Fruit fly (Drosophila melanogaster) whole organism, embryonic: ENCODE results near the gene CG7860.
A peak's percentile ranks its signal among the peaks of the same experiment; 100 is the strongest.

ENCODE experiments used
- Aef1 ChIP-seq: fragments of 200-800 bp; sonication (Bioruptor generic); IDR thresholded peaks from 3 replicates; pipeline ENCODE4 v1.3.6; 2022; ENCODE audit warnings: missing biosample characterization, missing genetic modification characterization
- Atf6 ChIP-seq: fragments of 200-800 bp; sonication (Bioruptor generic); IDR thresholded peaks from 2 replicates; pipeline ENCODE4 v1.3.6; 2022; ENCODE audit warnings: missing biosample characterization, missing genetic modification characterization
- CG10147 ChIP-seq: fragments of 200-800 bp; sonication (Bioruptor generic); optimal IDR thresholded peaks from 2 replicates; lab custom pipeline; 2019; ENCODE audit warnings: missing biosample characterization, mild to moderate bottlenecking, missing genetic modification characterization, moderate library complexity
- CG10267 ChIP-seq: fragments of 200-800 bp; sonication (Bioruptor generic); optimal IDR thresholded peaks from 2 replicates; lab custom pipeline; 2018; ENCODE audit warnings: missing biosample characterization, mild to moderate bottlenecking, missing genetic modification characterization, moderate library complexity
- CG11093 ChIP-seq: fragments of 200-800 bp; sonication (Bioruptor generic); IDR thresholded peaks from 3 replicates; pipeline ENCODE4 v1.3.6; 2022; ENCODE audit warnings: missing biosample characterization, missing genetic modification characterization
- CG12299 ChIP-seq: fragments of 200-800 bp; sonication (Bioruptor generic); optimal IDR thresholded peaks from 2 replicates; lab custom pipeline; 2018; ENCODE audit warnings: missing biosample characterization, mild to moderate bottlenecking, missing genetic modification characterization
- CG13424 ChIP-seq: fragments of 200-800 bp; sonication (Bioruptor generic); optimal IDR thresholded peaks from 2 replicates; lab custom pipeline; 2019; ENCODE audit warnings: missing biosample characterization, mild to moderate bottlenecking, missing genetic modification characterization, moderate library complexity
- CG15269 ChIP-seq: fragments of 200-800 bp; sonication (Bioruptor generic); optimal IDR thresholded peaks from 2 replicates; lab custom pipeline; 2018; ENCODE audit warnings: missing biosample characterization, mild to moderate bottlenecking, missing genetic modification characterization, moderate library complexity
- CG15514 ChIP-seq: fragments of 200-800 bp; sonication (Bioruptor generic); optimal IDR thresholded peaks from 3 replicates; lab custom pipeline; 2017; ENCODE audit warnings: missing biosample characterization, missing genetic modification characterization, mild to moderate bottlenecking, moderate library complexity, missing genetic modification reagents
- CG1603 ChIP-seq: fragments of 200-800 bp; sonication (Bioruptor generic); optimal IDR thresholded peaks from 2 replicates; lab custom pipeline; 2019; ENCODE audit warnings: missing biosample characterization, mild to moderate bottlenecking, missing genetic modification characterization, moderate library complexity
- CG1647 ChIP-seq: fragments of 200-800 bp; sonication (Bioruptor generic); optimal IDR thresholded peaks from 3 replicates; lab custom pipeline; 2016; ENCODE audit warnings: missing biosample characterization, missing genetic modification characterization
- CG17612 ChIP-seq: fragments of 200-800 bp; sonication (Bioruptor generic); IDR thresholded peaks from 2 replicates; pipeline ENCODE4 v1.3.6; 2022; ENCODE audit warnings: missing biosample characterization, missing genetic modification characterization
- CG2120 ChIP-seq: fragments of 200-800 bp; sonication (Bioruptor generic); optimal IDR thresholded peaks from 3 replicates; lab custom pipeline; 2016; ENCODE audit warnings: missing biosample characterization, missing genetic modification characterization
- CG31388 ChIP-seq: fragments of 200-800 bp; sonication (Bioruptor generic); optimal IDR thresholded peaks from 2 replicates; lab custom pipeline; 2016; ENCODE audit warnings: missing biosample characterization, missing genetic modification characterization
- CG32772 ChIP-seq: fragments of 200-800 bp; sonication (Bioruptor generic); IDR thresholded peaks from 2 replicates; pipeline ENCODE4 v1.3.6; 2022; ENCODE audit warnings: missing biosample characterization, missing genetic modification characterization
- CG4282 ChIP-seq: fragments of 200-800 bp; sonication (Bioruptor generic); optimal IDR thresholded peaks from 2 replicates; lab custom pipeline; 2016; ENCODE audit warnings: missing biosample characterization, missing genetic modification characterization
- CG4854 ChIP-seq: fragments of 200-800 bp; sonication (Bioruptor generic); optimal IDR thresholded peaks from 2 replicates; lab custom pipeline; 2016; ENCODE audit warnings: missing biosample characterization, missing genetic modification characterization, inconsistent platforms
- CG5245 ChIP-seq: fragments of 200-800 bp; sonication (Bioruptor generic); optimal IDR thresholded peaks from 3 replicates; lab custom pipeline; 2016; ENCODE audit warnings: missing biosample characterization, missing genetic modification characterization
- CG7372 ChIP-seq: fragments of 200-800 bp; sonication (Bioruptor generic); IDR thresholded peaks from 2 replicates; pipeline ENCODE4 v1.3.6; 2022; ENCODE audit warnings: missing biosample characterization, missing genetic modification characterization
- CG9609 ChIP-seq: fragments of 200-800 bp; sonication (Bioruptor generic); optimal IDR thresholded peaks from 3 replicates; lab custom pipeline; 2016; ENCODE audit warnings: missing biosample characterization, missing genetic modification characterization
- CG9932 ChIP-seq: fragments of 200-800 bp; sonication (Bioruptor generic); IDR thresholded peaks from 2 replicates; pipeline ENCODE4 v1.3.6; 2022; ENCODE audit warnings: missing biosample characterization, missing genetic modification characterization
- D ChIP-seq, 2 experiments: fragments of 200-800 bp in 1 of 2; fragments of >200 bp in 1 of 2; sonication (Bioruptor generic) in 1 of 2; optimal IDR thresholded peaks; 2 replicates in 1 of 2; 3 replicates in 1 of 2; lab custom pipeline; 2017; ENCODE audit warnings: mild to moderate bottlenecking in 1 of 2, missing biosample characterization in 1 of 2, missing genetic modification characterization in 1 of 2, missing genetic modification reagents in 1 of 2
- D19B ChIP-seq: fragments of 200-800 bp; sonication (Bioruptor generic); optimal IDR thresholded peaks from 2 replicates; lab custom pipeline; 2017; ENCODE audit warnings: missing biosample characterization, mild to moderate bottlenecking, missing genetic modification characterization
- Dad ChIP-seq: fragments of 200-800 bp; sonication (Bioruptor generic); optimal IDR thresholded peaks from 3 replicates; lab custom pipeline; 2016; ENCODE audit warnings: missing biosample characterization, missing genetic modification characterization
- HmgD ChIP-seq: fragments of 200-800 bp; sonication (Bioruptor generic); optimal IDR thresholded peaks from 3 replicates; lab custom pipeline; 2016; ENCODE audit warnings: missing biosample characterization, missing genetic modification characterization
- Mes4 ChIP-seq: fragments of 200-800 bp; sonication (Bioruptor generic); optimal IDR thresholded peaks from 2 replicates; lab custom pipeline; 2016; ENCODE audit warnings: missing biosample characterization, missing genetic modification characterization
- Spps ChIP-seq: fragments of 200-800 bp; sonication (Bioruptor generic); optimal IDR thresholded peaks from 2 replicates; lab custom pipeline; 2018; ENCODE audit warnings: missing biosample characterization, mild to moderate bottlenecking, missing genetic modification characterization
- Sry-β ChIP-seq: fragments of 200-800 bp; sonication (Bioruptor generic); optimal IDR thresholded peaks from 2 replicates; lab custom pipeline; 2018; ENCODE audit warnings: missing biosample characterization, mild to moderate bottlenecking, missing genetic modification characterization, moderate library complexity
- Ssrp ChIP-seq: fragments of 200-800 bp; sonication (Bioruptor generic); optimal IDR thresholded peaks from 2 replicates; lab custom pipeline; 2018; ENCODE audit warnings: missing biosample characterization, mild to moderate bottlenecking, missing genetic modification characterization, moderate library complexity
- ap ChIP-seq: fragments of 200-800 bp; sonication (Bioruptor generic); IDR thresholded peaks from 2 replicates; pipeline ENCODE4 v1.3.6; 2022; ENCODE audit warnings: missing biosample characterization, missing genetic modification characterization
- br ChIP-seq: fragments of >200 bp; optimal IDR thresholded peaks from 2 replicates; lab custom pipeline; 2017
- caup ChIP-seq: fragments of 200-800 bp; sonication (Bioruptor generic); optimal IDR thresholded peaks from 3 replicates; lab custom pipeline; 2017; ENCODE audit warnings: missing biosample characterization, mild to moderate bottlenecking, missing genetic modification characterization, moderate library complexity; ENCODE audit not compliant: severe bottlenecking
- crol ChIP-seq: fragments of 200-800 bp; sonication (Bioruptor generic); IDR thresholded peaks from 2 replicates; pipeline ENCODE4 v1.3.6; 2022; ENCODE audit warnings: missing biosample characterization, missing genetic modification characterization
- ewg ChIP-seq: fragments of 200-800 bp; sonication (Bioruptor generic); optimal IDR thresholded peaks from 3 replicates; lab custom pipeline; 2017; ENCODE audit warnings: mild to moderate bottlenecking, missing biosample characterization, missing genetic modification reagents, missing genetic modification characterization
- gcm ChIP-seq: fragments of 200-800 bp; sonication (Bioruptor generic); optimal IDR thresholded peaks from 2 replicates; lab custom pipeline; 2019; ENCODE audit warnings: missing biosample characterization, mild to moderate bottlenecking, missing genetic modification characterization, moderate library complexity
- gcm2 ChIP-seq: fragments of 200-800 bp; sonication (Bioruptor generic); optimal IDR thresholded peaks from 2 replicates; lab custom pipeline; 2016; ENCODE audit warnings: missing biosample characterization, missing genetic modification characterization
- grn ChIP-seq: fragments of 200-800 bp; sonication (Bioruptor generic); optimal IDR thresholded peaks from 3 replicates; lab custom pipeline; 2017; ENCODE audit warnings: missing biosample characterization, missing genetic modification characterization
- hb ChIP-seq: fragments of 200-800 bp; sonication (Bioruptor generic); IDR thresholded peaks from 3 replicates; pipeline ENCODE4 v1.3.6; 2022; ENCODE audit warnings: missing biosample characterization, missing genetic modification characterization; ENCODE audit not compliant: partially characterized antibody
- kah ChIP-seq: fragments of 200-800 bp; sonication (Bioruptor generic); optimal IDR thresholded peaks from 2 replicates; lab custom pipeline; 2018; ENCODE audit warnings: missing biosample characterization, mild to moderate bottlenecking, missing genetic modification characterization
- lola ChIP-seq, 3 experiments: fragments of >200 bp in 2 of 3; fragments of 200-800 bp in 1 of 3; sonication (Bioruptor generic) in 1 of 3; optimal IDR thresholded peaks; 2 replicates each; lab custom pipeline; 2017 to 2019; ENCODE audit warnings: missing biosample characterization in 3 of 3, missing genetic modification characterization in 3 of 3, mild to moderate bottlenecking in 1 of 3, moderate library complexity in 1 of 3
- maf-S ChIP-seq: fragments of 200-800 bp; sonication (Bioruptor generic); optimal IDR thresholded peaks from 2 replicates; lab custom pipeline; 2016; ENCODE audit warnings: missing biosample characterization, missing genetic modification characterization
- nau ChIP-seq: fragments of 200-800 bp; sonication (Bioruptor generic); optimal IDR thresholded peaks from 3 replicates; lab custom pipeline; 2017; ENCODE audit warnings: missing biosample characterization, mild to moderate bottlenecking, missing genetic modification characterization, missing genetic modification reagents
- sc ChIP-seq, 3 experiments: fragments of >200 bp in 2 of 3; fragments of 200-800 bp in 1 of 3; sonication (Bioruptor generic) in 1 of 3; optimal IDR thresholded peaks; 2 replicates in 2 of 3; 3 replicates in 1 of 3; lab custom pipeline; 2017; ENCODE audit warnings: mild to moderate bottlenecking in 1 of 3, missing biosample characterization in 1 of 3, missing genetic modification characterization in 1 of 3, missing genetic modification reagents in 1 of 3
- sima ChIP-seq: fragments of 200-800 bp; sonication (Bioruptor generic); optimal IDR thresholded peaks from 2 replicates; lab custom pipeline; 2016; ENCODE audit warnings: missing biosample characterization, missing genetic modification characterization
- stc ChIP-seq: fragments of 200-800 bp; sonication (Bioruptor generic); IDR thresholded peaks from 2 replicates; pipeline ENCODE4 v1.3.6; 2022; ENCODE audit warnings: missing biosample characterization, missing genetic modification characterization
- vnd ChIP-seq: fragments of 200-800 bp; sonication (Bioruptor generic); IDR thresholded peaks from 3 replicates; pipeline ENCODE4 v1.3.6; 2022; ENCODE audit warnings: missing biosample characterization, missing genetic modification characterization; ENCODE audit not compliant: partially characterized antibody
- vvl ChIP-seq: fragments of 200-800 bp; sonication (Bioruptor generic); IDR thresholded peaks from 2 replicates; pipeline ENCODE4 v1.3.6; 2022; ENCODE audit warnings: missing biosample characterization, missing genetic modification characterization
- wor ChIP-seq: fragments of 200-800 bp; sonication (Bioruptor generic); IDR thresholded peaks from 2 replicates; pipeline ENCODE4 v1.3.6; 2022; ENCODE audit warnings: missing biosample characterization, missing genetic modification characterization
- zf30C ChIP-seq: fragments of 200-800 bp; sonication (Bioruptor generic); optimal IDR thresholded peaks from 3 replicates; lab custom pipeline; 2018; ENCODE audit warnings: missing biosample characterization, mild to moderate bottlenecking, missing genetic modification characterization

CG7860 gene

dm6 chrX:15615426-15615825 is 46.6 kb downstream of the CG7860 start (continued):
- TF ChIP-seq CG2120 (GFP tag; lab: Kevin White, UChicago) (peak; percentile 27), CG11093 (GFP tag; lab: Robert Waterston, UW) (no peak), wor (GFP tag; lab: Robert Waterston, UW) (peak; percentile 36; the same call in 1 of the 2 replicates), CG9609 (GFP tag; lab: Kevin White, UChicago) (no peak), Aef1 (peak; percentile 31; the same call in 1 of the 3 replicates), maf-S (GFP tag; lab: Kevin White, UChicago) (peak; percentile 18), CG1603 (tag; lab: Kevin White, UChicago) (peak; percentile 63), CG7372 (GFP tag; lab: Robert Waterston, UW) (peak; percentile 48; the same call in 1 of the 2 replicates), CG15514 (GFP tag; lab: Kevin White, UChicago) (peak; percentile 31), Dad (no peak), grn (GFP tag; lab: Kevin White, UChicago) (no peak), ewg (peak; percentile 1), caup (GFP tag; lab: Kevin White, UChicago) (no peak), sima (peak; percentile 3), ap (peak; percentile 13; the same call in 1 of the 2 replicates), lola (GFP tag; optimal IDR thresholded peaks at IDR 0.05; lab: Kevin White, UChicago) (peak in 1 of 3 experiments; percentile 47), CG5245 (peak; percentile 7), HmgD (GFP tag; lab: Kevin White, UChicago) (no peak), Ssrp (tag; lab: Kevin White, UChicago) (peak; percentile 64), gcm (GFP tag; lab: Kevin White, UChicago) (peak; percentile 29), nau (GFP tag; lab: Kevin White, UChicago) (no peak), vvl (peak; percentile 82), CG4282 (GFP tag; lab: Kevin White, UChicago) (no peak), kah (peak; percentile 11), CG13424 (tag; lab: Kevin White, UChicago) (peak; percentile 64), D19B (GFP tag; lab: Kevin White, UChicago) (no peak), CG1647 (no peak), Sry-β (no peak), vnd (GFP tag; lab: Robert Waterston, UW) (no peak), Atf6 (GFP tag; lab: Robert Waterston, UW) (no peak), zf30C (GFP tag; lab: Kevin White, UChicago) (no peak), CG9932 (GFP tag; lab: Robert Waterston, UW) (no peak), hb (GFP tag; lab: Robert Waterston, UW) (no peak), stc (GFP tag; lab: Robert Waterston, UW) (peak; percentile 70), Spps (tag; lab: Kevin White, UChicago) (peak; percentile 5), CG17612 (GFP tag; lab: Robert Waterston, UW) (no peak), gcm2 (GFP tag; lab: Kevin White, UChicago) (peak; percentile 20), CG32772 (0 out of 2 replicates have a peak, but pooled peaks have one; percentile 50), CG10267 (tag; lab: Kevin White, UChicago) (peak; percentile 58), CG10147 (GFP tag; lab: Kevin White, UChicago) (peak; percentile 14), CG12299 (tag; lab: Kevin White, UChicago) (no peak), Mes4 (GFP tag; lab: Kevin White, UChicago) (peak; percentile 28), CG31388 (GFP tag; lab: Kevin White, UChicago) (no peak), D (optimal IDR thresholded peaks at IDR 0.05; lab: Kevin White, UChicago) (no peak), D (GFP tag; optimal IDR thresholded peaks at IDR 0.05; lab: Kevin White, UChicago) (peak; percentile 37), CG4854 (GFP tag; lab: Kevin White, UChicago) (no peak), crol (GFP tag; lab: Robert Waterston, UW) (0 out of 2 replicates have a peak, but pooled peaks have one; percentile 8), sc (optimal IDR thresholded peaks at IDR 0.05; lab: Kevin White, UChicago) (no peak), sc (GFP tag; optimal IDR thresholded peaks at IDR 0.05; lab: Kevin White, UChicago) (peak; percentile 10), br (lab: Kevin White, UChicago) (no peak), CG15269 (tag; lab: Kevin White, UChicago) (peak; percentile 69)
